Fruit fly (Drosophila melanogaster): ENCODE results near the gene Vps36.

dm6 chr3L:13497720-13498355, 15.1 kb downstream of the Vps36 start:
- TF ChIP-seq CG11762 (GFP tag; optimal IDR thresholded peaks at IDR 0.05; ENCODE audit: insufficient read depth) (no peak), CG7368 (GFP tag; optimal IDR thresholded peaks at IDR 0.05) (no peak), CG6854 (GFP tag; optimal IDR thresholded peaks at IDR 0.05) (peak; percentile 38), CG16779 (tag; optimal IDR thresholded peaks at IDR 0.05) (peak; percentile 18), Ets21C (GFP tag; optimal IDR thresholded peaks at IDR 0.05) (no peak), Sox102F (GFP tag; optimal IDR thresholded peaks at IDR 0.05) (no peak)
